Worm (Caenorhabditis elegans) whole organism, L1 larva: ENCODE data around the gene C46E10.3.

Experiments
- alr-1 ChIP-seq: fragments of 200-800 bp; sonication (Bioruptor generic); optimal IDR thresholded peaks from 2 replicates; lab custom pipeline; 2018; ENCODE audit warnings: borderline replicate concordance, mild to moderate bottlenecking, missing genetic modification characterization, missing compliant biosample characterization
- blmp-1 ChIP-seq: fragments of 150-350 bp; optimal IDR thresholded peaks from 2 replicates; lab custom pipeline; 2014; ENCODE audit warnings: missing biosample characterization, missing genetic modification characterization
- egl-27 ChIP-seq, 2 experiments: fragments of 150-350 bp in 1 of 2; sonication (generic microtip); optimal IDR thresholded peaks; 3 replicates each; lab custom pipeline; 2017 to 2018; ENCODE audit warnings: missing biosample characterization in 2 of 2, missing genetic modification characterization in 2 of 2, missing genetic modification reagents in 2 of 2
- elt-2 ChIP-seq: sonication (generic microtip); optimal IDR thresholded peaks from 2 replicates; lab custom pipeline; 2016; ENCODE audit warnings: missing genetic modification characterization, mild to moderate bottlenecking, inconsistent platforms, missing compliant biosample characterization, missing genetic modification reagents
- elt-3 ChIP-seq, 6 experiments: fragments of 150-350 bp in 1 of 6; sonication (generic microtip); optimal IDR thresholded peaks; 2 replicates each; lab custom pipeline; 2017 to 2018; ENCODE audit warnings: missing biosample characterization in 6 of 6, missing genetic modification characterization in 6 of 6, inconsistent platforms in 1 of 6
- nhr-12 ChIP-seq: sonication (generic microtip); optimal IDR thresholded peaks from 2 replicates; lab custom pipeline; 2017; ENCODE audit warnings: missing biosample characterization, missing genetic modification characterization
- pqm-1 ChIP-seq: sonication (generic microtip); optimal IDR thresholded peaks from 3 replicates; lab custom pipeline; 2017; ENCODE audit warnings: missing biosample characterization, missing genetic modification characterization
- snpc-4 ChIP-seq: fragments of 150-350 bp; optimal IDR thresholded peaks from 2 replicates; lab custom pipeline; 2014; ENCODE audit warnings: missing biosample characterization, missing genetic modification characterization
- unc-62 ChIP-seq: fragments of 150-350 bp; optimal IDR thresholded peaks from 2 replicates; lab custom pipeline; 2014; ENCODE audit warnings: missing biosample characterization, missing genetic modification reagents, missing genetic modification characterization
- zag-1 ChIP-seq: fragments of 150-350 bp; optimal IDR thresholded peaks from 2 replicates; lab custom pipeline; 2014; ENCODE audit warnings: missing biosample characterization, missing genetic modification characterization

DNA sequence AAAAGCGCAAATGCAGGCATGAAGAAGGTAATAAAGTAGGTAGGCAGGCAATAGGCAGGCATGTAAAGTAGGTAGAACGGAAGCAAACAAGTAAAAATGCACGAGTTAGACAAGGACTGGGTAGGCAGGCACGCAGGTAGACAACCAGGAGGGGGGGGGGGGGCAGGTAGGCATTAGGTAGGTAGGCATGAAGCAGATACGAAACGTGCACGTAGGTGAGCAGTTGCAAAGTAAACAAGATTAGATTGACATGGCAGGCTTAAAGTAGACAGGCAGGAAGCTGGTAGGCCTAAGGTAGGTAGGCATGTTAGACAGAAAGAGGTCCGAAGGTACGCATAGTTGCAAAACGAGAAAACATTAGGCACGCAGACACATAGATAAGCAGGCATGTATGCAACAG lies 42.1 kb upstream of the C46E10.3 start:
- TF ChIP-seq blmp-1 (tag; lab: Kevin White, UChicago) (no peak), alr-1 (tag; lab: Kevin White, UChicago) (no peak), snpc-4 (no peak), unc-62 (GFP tag; lab: Kevin White, UChicago) (no peak), zag-1 (no peak), elt-2 (no peak), nhr-12 (no peak), elt-3 (tag; optimal IDR thresholded peaks at IDR 0.05; lab: Kevin White, UChicago) (no peak), pqm-1 (tag; lab: Kevin White, UChicago) (no peak), egl-27 (tag; optimal IDR thresholded peaks at IDR 0.05; lab: Kevin White, UChicago) (no peak)
